Worm (Caenorhabditis elegans): ENCODE data around the gene trpp-11.

Gene trpp-11

ce11 chrIII:764884-765283 lies 30.1 kb upstream of the trpp-11 start, which contains the start of gene ptl-1:
ptl-1 (plus strand) TSS chrIII:765184.
- TF ChIP-seq nhr-28 (tag; optimal IDR thresholded peaks at IDR 0.05) (no peak), zag-1 (tag; optimal IDR thresholded peaks at IDR 0.05) (no peak), F16B12.6 (tag; optimal IDR thresholded peaks at IDR 0.05) (no peak), xbp-1 (tag; optimal IDR thresholded peaks at IDR 0.05) (no peak), alr-1 (tag; optimal IDR thresholded peaks at IDR 0.05; ENCODE audit: borderline replicate concordance) (no peak)

- peak; percentile 17 for TF ChIP-seq ceh-8 (GFP tag; optimal IDR thresholded peaks at IDR 0.05)
- no peak for TF ChIP-seq vab-15 (tag; optimal IDR thresholded peaks at IDR 0.05)
These were observed 26.4 kb upstream of the trpp-11 start for ce11 chrIII:768528-768927.

ce11 chrIII:770958-771357 lies 24.0 kb upstream of the trpp-11 start, which contains the start of gene tpst-2:
tpst-2 (plus strand) TSS chrIII:771258.
- no peak for TF ChIP-seq pqm-1 (tag; optimal IDR thresholded peaks at IDR 0.05)
- no peak for TF ChIP-seq ces-1 (GFP tag; optimal IDR thresholded peaks at IDR 0.05)
- TF ChIP-seq nhr-11 (tag; optimal IDR thresholded peaks at IDR 0.05) = no peak
- no peak for TF ChIP-seq grh-1 (GFP tag; IDR thresholded peaks at IDR 0.05)
- no peak for TF ChIP-seq nhr-77 (tag; optimal IDR thresholded peaks at IDR 0.05)
- no peak for TF ChIP-seq C16A3.4 (tag; optimal IDR thresholded peaks at IDR 0.05)
- TF ChIP-seq ceh-88 (GFP tag; IDR thresholded peaks at IDR 0.05) = no peak
- TF ChIP-seq nhr-76 (tag; optimal IDR thresholded peaks at IDR 0.05) = no peak
- no peak for TF ChIP-seq unc-98 (GFP tag; IDR thresholded peaks at IDR 0.05)
- no peak for TF ChIP-seq snu-23 (GFP tag; optimal IDR thresholded peaks at IDR 0.05)
- TF ChIP-seq Y116A8C.19 (tag; optimal IDR thresholded peaks at IDR 0.05; ENCODE audit: borderline replicate concordance) = no peak
- no peak for TF ChIP-seq elt-2 (tag; optimal IDR thresholded peaks at IDR 0.05)
- no peak for TF ChIP-seq jun-1 (tag; optimal IDR thresholded peaks at IDR 0.05)
- no peak for TF ChIP-seq alr-1 (tag; optimal IDR thresholded peaks at IDR 0.05; ENCODE audit: borderline replicate concordance)
- TF ChIP-seq ceh-63 (GFP tag; optimal IDR thresholded peaks at IDR 0.05) = no peak
- no peak for TF ChIP-seq lsy-2 (tag; optimal IDR thresholded peaks at IDR 0.05)
- TF ChIP-seq swsn-7 (tag; optimal IDR thresholded peaks at IDR 0.05) = no peak
- no peak for TF ChIP-seq nhr-19 (GFP tag; conservative IDR thresholded peaks at IDR 0.05)

- TF ChIP-seq C16A3.4 (tag; optimal IDR thresholded peaks at IDR 0.05) = no peak
- no peak for TF ChIP-seq isw-1 (GFP tag; IDR thresholded peaks at IDR 0.05)
- no peak for TF ChIP-seq irx-1 (tag; optimal IDR thresholded peaks at IDR 0.05)
- TF ChIP-seq rnt-1 (tag; optimal IDR thresholded peaks at IDR 0.05) = no peak
- no peak for TF ChIP-seq dpl-1 (GFP tag; optimal IDR thresholded peaks at IDR 0.05)
- no peak for TF ChIP-seq hlh-4 (tag; optimal IDR thresholded peaks at IDR 0.05)
- no peak for TF ChIP-seq ceh-90 (tag; optimal IDR thresholded peaks at IDR 0.05)
- TF ChIP-seq ztf-4 (tag; optimal IDR thresholded peaks at IDR 0.05) = no peak
- peak in 2 of 6 experiments; percentile 2 to 15 for TF ChIP-seq elt-3 (tag; optimal IDR thresholded peaks at IDR 0.05)
- TF ChIP-seq hpl-2 (GFP tag; optimal IDR thresholded peaks at IDR 0.05) = no peak
- no peak for TF ChIP-seq mef-2 (tag; optimal IDR thresholded peaks at IDR 0.05)
- TF ChIP-seq mdl-1 (tag; optimal IDR thresholded peaks at IDR 0.05) = no peak
- no peak for TF ChIP-seq unc-98 (GFP tag; IDR thresholded peaks at IDR 0.05)
- peak; percentile 88 for TF ChIP-seq blmp-1 (tag; optimal IDR thresholded peaks at IDR 0.05)
- no peak for TF ChIP-seq snpc-4 (tag; optimal IDR thresholded peaks at IDR 0.05)
- TF ChIP-seq ama-1 (optimal IDR thresholded peaks at IDR 0.05) = no peak
These were observed 22.3 kb upstream of the trpp-11 start for ce11 chrIII:772675-773074.

ce11 chrIII:773114-773513 lies 21.8 kb upstream of the trpp-11 start, which contains the start of gene cyn-6:
cyn-6 (plus strand) TSS chrIII:773414.
- no peak for TF ChIP-seq nhr-84 (tag; optimal IDR thresholded peaks at IDR 0.05)
- TF ChIP-seq mef-2 (tag; optimal IDR thresholded peaks at IDR 0.05) = no peak
- no peak for TF ChIP-seq skn-1 (tag; optimal IDR thresholded peaks at IDR 0.05)
- TF ChIP-seq efl-1 (optimal IDR thresholded peaks at IDR 0.05) = no peak
- TF ChIP-seq efl-1 (GFP tag; optimal IDR thresholded peaks at IDR 0.05 in 1 of 2) = no peak
- no peak for TF ChIP-seq lin-15B (tag; optimal IDR thresholded peaks at IDR 0.05)
- TF ChIP-seq unc-30 (tag; optimal IDR thresholded peaks at IDR 0.05) = no peak
- no peak for TF ChIP-seq hpl-2 (GFP tag; optimal IDR thresholded peaks at IDR 0.05)
- TF ChIP-seq C16A3.4 (tag; optimal IDR thresholded peaks at IDR 0.05) = no peak
- no peak for TF ChIP-seq pqm-1 (tag; optimal IDR thresholded peaks at IDR 0.05)
- TF ChIP-seq jun-1 (tag; optimal IDR thresholded peaks at IDR 0.05) = no peak
- TF ChIP-seq rnt-1 (tag; optimal IDR thresholded peaks at IDR 0.05) = no peak
- no peak for TF ChIP-seq Y116A8C.19 (tag; optimal IDR thresholded peaks at IDR 0.05; ENCODE audit: borderline replicate concordance)
- no peak for TF ChIP-seq lin-14 (GFP tag; optimal IDR thresholded peaks at IDR 0.05)
- TF ChIP-seq C04F5.9 (tag; optimal IDR thresholded peaks at IDR 0.05) = no peak
- no peak for TF ChIP-seq swsn-7 (tag; optimal IDR thresholded peaks at IDR 0.05)
- no peak for TF ChIP-seq nhr-237 (tag; optimal IDR thresholded peaks at IDR 0.05)

All from whole organism, L1 larva.